Worm (Caenorhabditis elegans): ENCODE measurements around the gene C06G1.1.

ce11 chrX:16681910-16682493 is 48.9 kb downstream of the C06G1.1 start:
- peak; percentile 99 for TF ChIP-seq him-1 (tag; optimal IDR thresholded peaks at IDR 0.05)
- peak; percentile 65 for TF ChIP-seq dao-5 (tag; optimal IDR thresholded peaks at IDR 0.05)

Data from whole organism, L4/young adult.